Fruit fly (Drosophila melanogaster): ENCODE results near the gene Sys1.

dm6 chr3R:8684328-8685177 lies 31.9 kb downstream of the Sys1 start, which contains the start of gene CG44227:
- TF ChIP-seq dsf (GFP tag; optimal IDR thresholded peaks at IDR 0.05; ENCODE audit: borderline replicate concordance): no peak
- no peak for TF ChIP-seq Mio (GFP tag; optimal IDR thresholded peaks at IDR 0.05)
- TF ChIP-seq tai (GFP tag; optimal IDR thresholded peaks at IDR 0.05): no peak
- TF ChIP-seq usp (GFP tag; optimal IDR thresholded peaks at IDR 0.05): no peak
- no peak for TF ChIP-seq br (GFP tag; optimal IDR thresholded peaks at IDR 0.05)
- TF ChIP-seq jim (GFP tag; optimal IDR thresholded peaks at IDR 0.05): no peak
- TF ChIP-seq Abd-B (GFP tag; optimal IDR thresholded peaks at IDR 0.05): no peak
- no peak for TF ChIP-seq h (GFP tag; optimal IDR thresholded peaks at IDR 0.05)
- no peak for TF ChIP-seq Hr78 (GFP tag; optimal IDR thresholded peaks at IDR 0.05)
- TF ChIP-seq Dfd (GFP tag; optimal IDR thresholded peaks at IDR 0.05): no peak
- no peak for TF ChIP-seq psq (GFP tag; optimal IDR thresholded peaks at IDR 0.05)
- no peak for TF ChIP-seq GATAd (GFP tag; optimal IDR thresholded peaks at IDR 0.05)
- TF ChIP-seq lola (GFP tag; optimal IDR thresholded peaks at IDR 0.05): no peak
